Fruit fly (Drosophila melanogaster) Kc167 (cell line): Measurements from ENCODE around the gene CG33644.

ENCODE experiments used
- Sin3A ChIP-seq: fragments of >200 bp; optimal IDR thresholded peaks from 2 replicates; lab custom pipeline; 2018; ENCODE audit warnings: missing external identifiers
- h ChIP-seq: fragments of >200 bp; optimal IDR thresholded peaks from 3 replicates; lab custom pipeline; 2018; ENCODE audit warnings: missing external identifiers
- psq ChIP-seq: fragments of >200 bp; optimal IDR thresholded peaks from 2 replicates; lab custom pipeline; 2017; ENCODE audit warnings: missing external identifiers
- ttk ChIP-seq: sonication (Bioruptor generic); optimal IDR thresholded peaks from 2 replicates; lab custom pipeline; 2017; ENCODE audit warnings: missing external identifiers

dm6 chr2L:13521807-13522206 is 10.1 kb upstream of the CG33644 start:
- TF ChIP-seq psq (lab: Kevin White, UChicago) (no peak), h (lab: Kevin White, UChicago) (no peak), ttk (no peak), Sin3A (lab: Kevin White, UChicago) (no peak)
